Fruit fly (Drosophila melanogaster): ENCODE measurements around the gene CG18170.
A peak's percentile ranks its signal among the peaks of the same experiment; 100 is the strongest.

CG18170 gene

dm6 chr3L:1602064-1602832 lies 506 bp upstream of the CG18170 start, which contains the start of gene CG12104 (continued):
- TF ChIP-seq jigr1 (GFP tag; IDR thresholded peaks at IDR 0.05) (no peak), ATbp (GFP tag; optimal IDR thresholded peaks at IDR 0.05) (no peak), CG11398 (GFP tag; optimal IDR thresholded peaks at IDR 0.05) (no peak), psq (GFP tag; optimal IDR thresholded peaks at IDR 0.05) (no peak), kah (GFP tag; optimal IDR thresholded peaks at IDR 0.05) (no peak), CG6689 (GFP tag; IDR thresholded peaks at IDR 0.05) (0 out of 2 replicates have a peak, but pooled peaks have one; percentile 8), org-1 (GFP tag; optimal IDR thresholded peaks at IDR 0.05) (no peak), CG1602 (GFP tag; optimal IDR thresholded peaks at IDR 0.05) (no peak), Rx (GFP tag; IDR thresholded peaks at IDR 0.05) (no peak), Blimp-1 (GFP tag; optimal IDR thresholded peaks at IDR 0.05) (no peak), CG17186 (GFP tag; optimal IDR thresholded peaks at IDR 0.05) (peak; percentile 18), CG9215 (GFP tag; IDR thresholded peaks at IDR 0.05) (no peak), CG8924 (tag; optimal IDR thresholded peaks at IDR 0.05) (no peak), CG10543 (GFP tag; optimal IDR thresholded peaks at IDR 0.05) (peak; percentile 95), CG14965 (GFP tag; optimal IDR thresholded peaks at IDR 0.05; ENCODE audit: borderline replicate concordance) (no peak), tna (GFP tag; IDR thresholded peaks at IDR 0.05; ENCODE audit: partially characterized antibody) (no peak), HLH4C (GFP tag; IDR thresholded peaks at IDR 0.05; ENCODE audit: partially characterized antibody) (no peak), Oaz (GFP tag; IDR thresholded peaks at IDR 0.05) (no peak), Camta (GFP tag; optimal IDR thresholded peaks at IDR 0.05) (no peak), CG10462 (GFP tag; optimal IDR thresholded peaks at IDR 0.05) (peak; percentile 24), CG6765 (GFP tag; optimal IDR thresholded peaks at IDR 0.05) (no peak), Dp (GFP tag; optimal IDR thresholded peaks at IDR 0.05) (peak; percentile 20), CG17912 (GFP tag; optimal IDR thresholded peaks at IDR 0.05) (no peak), lov (optimal IDR thresholded peaks at IDR 0.05) (no peak), lov (GFP tag; IDR thresholded peaks at IDR 0.05) (no peak), Side (GFP tag; optimal IDR thresholded peaks at IDR 0.05) (no peak), Meics (GFP tag; optimal IDR thresholded peaks at IDR 0.05) (no peak), repo (GFP tag; optimal IDR thresholded peaks at IDR 0.05) (no peak), Antp (GFP tag; optimal IDR thresholded peaks at IDR 0.05) (no peak), disco-r (GFP tag; optimal IDR thresholded peaks at IDR 0.05) (no peak), MTF-1 (GFP tag; optimal IDR thresholded peaks at IDR 0.05; ENCODE audit: borderline replicate concordance) (no peak), btn (GFP tag; optimal IDR thresholded peaks at IDR 0.05) (no peak), CG15269 (tag; optimal IDR thresholded peaks at IDR 0.05) (no peak), CG32767 (GFP tag; IDR thresholded peaks at IDR 0.05) (no peak), fd102C (GFP tag; optimal IDR thresholded peaks at IDR 0.05) (no peak), Hey (tag; optimal IDR thresholded peaks at IDR 0.05) (no peak), so (GFP tag; IDR thresholded peaks at IDR 0.05) (no peak), dimm (GFP tag; IDR thresholded peaks at IDR 0.05) (no peak), CG10209 (GFP tag; optimal IDR thresholded peaks at IDR 0.05) (no peak), CG31365 (tag; optimal IDR thresholded peaks at IDR 0.05) (no peak), CG17361 (GFP tag; IDR thresholded peaks at IDR 0.05) (no peak; the same call in 2 of the 3 replicates), sob (GFP tag; IDR thresholded peaks at IDR 0.05) (0 out of 2 replicates have a peak, but pooled peaks have one; percentile 14), sim (GFP tag; IDR thresholded peaks at IDR 0.05) (no peak), GATAe (GFP tag; conservative IDR thresholded peaks at IDR 0.05) (peak; percentile 96), gsb-n (tag; optimal IDR thresholded peaks at IDR 0.05) (peak; percentile 44), pros (GFP tag; optimal IDR thresholded peaks at IDR 0.05) (no peak), E2f2 (GFP tag; IDR thresholded peaks at IDR 0.05) (peak; percentile 35; the same call in 1 of the 2 replicates), ems (GFP tag; optimal IDR thresholded peaks at IDR 0.05) (no peak), HLHmδ (GFP tag; optimal IDR thresholded peaks at IDR 0.05) (no peak), ara (GFP tag; IDR thresholded peaks at IDR 0.05) (no peak)

Measured in whole organism, embryonic.